Worm (Caenorhabditis elegans) whole organism, midembryonic: ENCODE data around the gene ZK228.13.

Experiments
- T22C8.4 ChIP-seq: fragments of 200-800 bp; sonication (Bioruptor generic); IDR thresholded peaks from 2 replicates; pipeline ENCODE4 v1.3.6; 2022; ENCODE audit warnings: missing genetic modification characterization, missing compliant biosample characterization
- cog-1 ChIP-seq: sonication (generic microtip); optimal IDR thresholded peaks from 2 replicates; lab custom pipeline; 2016; ENCODE audit warnings: missing genetic modification characterization, missing compliant biosample characterization
- flt-1 ChIP-seq: fragments of 200-800 bp; sonication (Bioruptor generic); IDR thresholded peaks from 2 replicates; pipeline ENCODE4 v1.3.6; 2022; ENCODE audit warnings: missing genetic modification characterization, missing compliant biosample characterization
- klf-2 ChIP-seq: fragments of 200-800 bp; sonication (Bioruptor generic); conservative IDR thresholded peaks from 2 replicates; pipeline ENCODE4 v1.3.6; 2022; ENCODE audit warnings: missing genetic modification reagents, missing genetic modification characterization, missing compliant biosample characterization
- med-1 ChIP-seq: sonication (generic microtip); optimal IDR thresholded peaks from 2 replicates; lab custom pipeline; 2017; ENCODE audit warnings: missing genetic modification characterization, mild to moderate bottlenecking, missing compliant biosample characterization, antibody characterized with exemption, missing genetic modification reagents; ENCODE audit not compliant: insufficient read depth
- ref-1 ChIP-seq: fragments of 200-800 bp; sonication (Bioruptor generic); conservative IDR thresholded peaks from 2 replicates; pipeline ENCODE4 v1.3.6; 2022; ENCODE audit warnings: missing genetic modification reagents, missing genetic modification characterization, missing compliant biosample characterization
- tab-1 ChIP-seq: fragments of 200-800 bp; sonication (Bioruptor generic); IDR thresholded peaks from 2 replicates; pipeline ENCODE4 v1.3.6; 2022; ENCODE audit warnings: missing genetic modification characterization, missing compliant biosample characterization
- ztf-23 ChIP-seq: fragments of 200-800 bp; sonication (Bioruptor generic); IDR thresholded peaks from 2 replicates; pipeline ENCODE4 v1.3.6; 2022; ENCODE audit warnings: missing genetic modification reagents, missing genetic modification characterization, missing compliant biosample characterization
- ztf-29 ChIP-seq: fragments of 200-800 bp; sonication (Bioruptor generic); IDR thresholded peaks from 2 replicates; pipeline ENCODE4 v1.3.6; 2022; ENCODE audit warnings: missing genetic modification reagents, missing genetic modification characterization, missing compliant biosample characterization

The ZK228.13 gene

ce11 chrV:18431450-18431849 is 36.5 kb downstream of the ZK228.13 start, which contains the start of gene srw-82:
TSS of gene srw-82 (plus strand) at chrV:18431750.
- no peak for TF ChIP-seq ztf-23 (GFP tag; lab: Robert Waterston, UW)
- no peak for TF ChIP-seq T22C8.4 (GFP tag; lab: Robert Waterston, UW)
- no peak for TF ChIP-seq flt-1
- no peak for TF ChIP-seq ztf-29 (GFP tag; lab: Robert Waterston, UW)
- no peak for TF ChIP-seq ref-1 (GFP tag; lab: Robert Waterston, UW)
- no peak for TF ChIP-seq tab-1 (GFP tag; lab: Robert Waterston, UW)
- TF ChIP-seq klf-2 = no peak
- TF ChIP-seq cog-1 (tag; lab: Kevin White, UChicago) = no peak
- no peak for TF ChIP-seq med-1 (GFP tag; lab: Kevin White, UChicago)

ce11 chrV:18430826-18431225 is 37.2 kb downstream of the ZK228.13 start:
- no peak for TF ChIP-seq cog-1 (tag; lab: Kevin White, UChicago)

ce11 chrV:18426280-18426679 is 41.7 kb downstream of the ZK228.13 start, which contains the start of gene srw-83:
TSS of gene srw-83 (plus strand) at chrV:18426580.
- TF ChIP-seq ztf-29 (GFP tag; lab: Robert Waterston, UW) = no peak
- no peak for TF ChIP-seq flt-1
- TF ChIP-seq ref-1 (GFP tag; lab: Robert Waterston, UW) = no peak
- no peak for TF ChIP-seq ztf-23 (GFP tag; lab: Robert Waterston, UW)
- no peak for TF ChIP-seq med-1 (GFP tag; lab: Kevin White, UChicago)
- TF ChIP-seq klf-2 = no peak
- TF ChIP-seq tab-1 (GFP tag; lab: Robert Waterston, UW) = no peak
- TF ChIP-seq cog-1 (tag; lab: Kevin White, UChicago) = no peak
- no peak for TF ChIP-seq T22C8.4 (GFP tag; lab: Robert Waterston, UW)

- TF ChIP-seq klf-2 (no peak), ztf-29 (GFP tag; lab: Robert Waterston, UW) (no peak), ztf-23 (GFP tag; lab: Robert Waterston, UW) (no peak), tab-1 (GFP tag; lab: Robert Waterston, UW) (no peak), cog-1 (tag; lab: Kevin White, UChicago) (no peak), T22C8.4 (GFP tag; lab: Robert Waterston, UW) (no peak), flt-1 (no peak), med-1 (GFP tag; lab: Kevin White, UChicago) (no peak), ref-1 (GFP tag; lab: Robert Waterston, UW) (no peak)
These were observed 42.5 kb downstream of the ZK228.13 start, which contains the start of gene ZK262.19 for ce11 chrV:18425544-18425943. TSS of gene ZK262.19 (minus strand) at chrV:18425644.

- no peak for TF ChIP-seq ztf-29 (GFP tag; lab: Robert Waterston, UW)
- TF ChIP-seq klf-2 = no peak
- TF ChIP-seq cog-1 (tag; lab: Kevin White, UChicago) = no peak
- no peak for TF ChIP-seq med-1 (GFP tag; lab: Kevin White, UChicago)
- no peak for TF ChIP-seq ref-1 (GFP tag; lab: Robert Waterston, UW)
- no peak for TF ChIP-seq flt-1
- TF ChIP-seq tab-1 (GFP tag; lab: Robert Waterston, UW) = no peak
- TF ChIP-seq ztf-23 (GFP tag; lab: Robert Waterston, UW) = no peak
- no peak for TF ChIP-seq T22C8.4 (GFP tag; lab: Robert Waterston, UW)
These were observed 43.5 kb downstream of the ZK228.13 start, which contains the start of gene ZK262.4 for ce11 chrV:18424471-18424870. TSS of gene ZK262.4 (minus strand) at chrV:18424571.

ce11 chrV:18420797-18421196 is 47.2 kb downstream of the ZK228.13 start, which contains the start of gene srj-26:
TSS of gene srj-26 (plus strand) at chrV:18421097.
- TF ChIP-seq ztf-29 (GFP tag; lab: Robert Waterston, UW) = no peak
- TF ChIP-seq ztf-23 (GFP tag; lab: Robert Waterston, UW) = no peak
- TF ChIP-seq klf-2 = no peak
- TF ChIP-seq cog-1 (tag; lab: Kevin White, UChicago) = no peak
- no peak for TF ChIP-seq T22C8.4 (GFP tag; lab: Robert Waterston, UW)
- TF ChIP-seq ref-1 (GFP tag; lab: Robert Waterston, UW) = no peak
- TF ChIP-seq tab-1 (GFP tag; lab: Robert Waterston, UW) = no peak
- TF ChIP-seq med-1 (GFP tag; lab: Kevin White, UChicago) = no peak
- TF ChIP-seq flt-1 = no peak
